Fruit fly (Drosophila melanogaster) whole organism, embryonic: ENCODE data around the gene Noc2.

ENCODE experiments used
- CG15514 ChIP-seq: fragments of 200-800 bp; sonication (Bioruptor generic); optimal IDR thresholded peaks from 3 replicates; lab custom pipeline; 2017; ENCODE audit warnings: missing biosample characterization, missing genetic modification characterization, mild to moderate bottlenecking, moderate library complexity, missing genetic modification reagents
- CG17385 ChIP-seq: fragments of 200-800 bp; sonication (Bioruptor generic); optimal IDR thresholded peaks from 3 replicates; lab custom pipeline; 2018; ENCODE audit warnings: missing biosample characterization, mild to moderate bottlenecking, missing genetic modification characterization
- CG17829 ChIP-seq: fragments of 200-800 bp; optimal IDR thresholded peaks from 2 replicates; lab custom pipeline; 2019; ENCODE audit warnings: missing biosample characterization, mild to moderate bottlenecking, missing genetic modification characterization, moderate library complexity
- CG18599 ChIP-seq: fragments of 200-800 bp; sonication (Bioruptor generic); optimal IDR thresholded peaks from 3 replicates; lab custom pipeline; 2017; ENCODE audit warnings: missing biosample characterization, missing genetic modification characterization, mild to moderate bottlenecking, moderate library complexity, missing genetic modification reagents
- CG30020 ChIP-seq: fragments of 200-800 bp; optimal IDR thresholded peaks from 2 replicates; lab custom pipeline; 2019; ENCODE audit warnings: missing biosample characterization, mild to moderate bottlenecking, missing genetic modification characterization, moderate library complexity
- CG3065 ChIP-seq: fragments of 200-800 bp; sonication (Bioruptor generic); optimal IDR thresholded peaks from 2 replicates; lab custom pipeline; 2016; ENCODE audit warnings: missing biosample characterization, missing genetic modification characterization
- CG32532 ChIP-seq: fragments of 200-800 bp; sonication (Bioruptor generic); IDR thresholded peaks from 2 replicates; pipeline ENCODE4 v1.3.6; 2022; ENCODE audit warnings: missing biosample characterization, missing genetic modification characterization
- CG7271 ChIP-seq: fragments of 200-800 bp; sonication (Bioruptor generic); optimal IDR thresholded peaks from 2 replicates; lab custom pipeline; 2018; ENCODE audit warnings: missing biosample characterization, mild to moderate bottlenecking, missing genetic modification characterization, moderate library complexity
- Dp ChIP-seq: fragments of 200-800 bp; sonication (Bioruptor generic); optimal IDR thresholded peaks from 2 replicates; lab custom pipeline; 2018; ENCODE audit warnings: missing biosample characterization, mild to moderate bottlenecking, missing genetic modification characterization, moderate library complexity
- E2f1 ChIP-seq: fragments of 200-800 bp; sonication (Bioruptor generic); IDR thresholded peaks from 2 replicates; pipeline ENCODE4 v1.3.6; 2022; ENCODE audit warnings: missing biosample characterization, missing genetic modification characterization
- Ets65A ChIP-seq: fragments of 200-800 bp; sonication (Bioruptor generic); peaks from one replicate; lab custom pipeline; 2016; ENCODE audit warnings: missing biosample characterization, missing genetic modification characterization
- Meics ChIP-seq: fragments of 200-800 bp; sonication (Bioruptor generic); optimal IDR thresholded peaks from 2 replicates; lab custom pipeline; 2017; ENCODE audit warnings: missing biosample characterization, mild to moderate bottlenecking, missing genetic modification characterization
- Mrtf ChIP-seq: fragments of 200-800 bp; sonication (Bioruptor generic); IDR thresholded peaks from 3 replicates; pipeline ENCODE4 v1.3.6; 2022; ENCODE audit warnings: missing biosample characterization, missing genetic modification characterization
- Opbp ChIP-seq: fragments of 200-800 bp; sonication (Bioruptor generic); IDR thresholded peaks from 3 replicates; pipeline ENCODE4 v1.3.6; 2022; ENCODE audit warnings: missing biosample characterization, missing genetic modification characterization; ENCODE audit not compliant: partially characterized antibody
- Ptx1 ChIP-seq: fragments of 200-800 bp; sonication (Bioruptor generic); IDR thresholded peaks from 2 replicates; pipeline ENCODE4 v1.3.6; 2022; ENCODE audit warnings: missing biosample characterization, missing genetic modification characterization
- Rfx ChIP-seq: fragments of 200-800 bp; sonication (Bioruptor generic); IDR thresholded peaks from 2 replicates; pipeline ENCODE4 v1.3.6; 2022; ENCODE audit warnings: missing biosample characterization, missing genetic modification characterization
- Sin3A ChIP-seq: fragments of >200 bp; optimal IDR thresholded peaks from 2 replicates; lab custom pipeline; 2018
- Spps ChIP-seq: fragments of 200-800 bp; sonication (Bioruptor generic); optimal IDR thresholded peaks from 2 replicates; lab custom pipeline; 2018; ENCODE audit warnings: missing biosample characterization, mild to moderate bottlenecking, missing genetic modification characterization
- bowl ChIP-seq: fragments of 200-800 bp; sonication (Bioruptor generic); IDR thresholded peaks from 2 replicates; pipeline ENCODE4 v1.3.6; 2022; ENCODE audit warnings: missing biosample characterization, missing genetic modification characterization
- crp ChIP-seq, 2 experiments: fragments of 200-800 bp; sonication (Bioruptor generic); optimal IDR thresholded peaks; 2 replicates in 1 of 2; 3 replicates in 1 of 2; lab custom pipeline; 2017; ENCODE audit warnings: missing biosample characterization in 2 of 2, missing genetic modification characterization in 2 of 2, mild to moderate bottlenecking in 1 of 2, moderate library complexity in 1 of 2
- danr ChIP-seq: fragments of 200-800 bp; sonication (Bioruptor generic); IDR thresholded peaks from 2 replicates; pipeline ENCODE4 v1.3.6; 2022; ENCODE audit warnings: missing biosample characterization, missing genetic modification characterization
- dysf ChIP-seq: fragments of 200-800 bp; sonication (Bioruptor generic); IDR thresholded peaks from 3 replicates; pipeline ENCODE4 v1.3.6; 2022; ENCODE audit warnings: missing biosample characterization, missing genetic modification characterization
- exex ChIP-seq: fragments of 200-800 bp; sonication (Bioruptor generic); optimal IDR thresholded peaks from 4 replicates; lab custom pipeline; 2018; ENCODE audit warnings: missing biosample characterization, mild to moderate bottlenecking, missing genetic modification characterization, moderate library complexity
- knrl ChIP-seq: fragments of 200-800 bp; sonication (Bioruptor generic); IDR thresholded peaks from 3 replicates; pipeline ENCODE4 v1.3.6; 2022; ENCODE audit warnings: missing biosample characterization, missing genetic modification characterization; ENCODE audit not compliant: partially characterized antibody
- lab ChIP-seq: fragments of 200-800 bp; sonication (Bioruptor generic); optimal IDR thresholded peaks from 3 replicates; lab custom pipeline; 2017; ENCODE audit warnings: missing biosample characterization, missing genetic modification characterization, mild to moderate bottlenecking, moderate library complexity, missing genetic modification reagents
- lov ChIP-seq, 2 experiments: fragments of 200-800 bp in 1 of 2; fragments of >200 bp in 1 of 2; sonication (Bioruptor generic) in 1 of 2; IDR thresholded peaks in 1 of 2; optimal IDR thresholded peaks in 1 of 2; 2 replicates in 1 of 2; 3 replicates in 1 of 2; pipeline versions ENCODE4 v1.3.6 to Lab custom; 2017 to 2022; ENCODE audit warnings: missing biosample characterization in 1 of 2, missing genetic modification characterization in 1 of 2
- mirr ChIP-seq: fragments of 200-800 bp; sonication (Bioruptor generic); optimal IDR thresholded peaks from 3 replicates; lab custom pipeline; 2018; ENCODE audit warnings: missing biosample characterization, mild to moderate bottlenecking, missing genetic modification characterization
- nerfin-2 ChIP-seq: fragments of 200-800 bp; sonication (Bioruptor generic); IDR thresholded peaks from 2 replicates; pipeline ENCODE4 v1.3.6; 2022; ENCODE audit warnings: missing biosample characterization, missing genetic modification characterization; ENCODE audit not compliant: partially characterized antibody
- onecut ChIP-seq: fragments of 200-800 bp; sonication (Bioruptor generic); IDR thresholded peaks from 2 replicates; pipeline ENCODE4 v1.3.6; 2022; ENCODE audit warnings: missing biosample characterization, missing genetic modification characterization
- phol ChIP-seq: fragments of 200-800 bp; sonication (Bioruptor generic); optimal IDR thresholded peaks from 3 replicates; lab custom pipeline; 2018; ENCODE audit warnings: missing biosample characterization, mild to moderate bottlenecking, missing genetic modification characterization, moderate library complexity
- row ChIP-seq: fragments of 200-800 bp; sonication (Bioruptor generic); IDR thresholded peaks from 3 replicates; pipeline ENCODE4 v1.3.6; 2022; ENCODE audit warnings: missing biosample characterization, missing genetic modification characterization
- sens ChIP-seq: fragments of 200-800 bp; sonication (Bioruptor generic); peaks from one replicate; lab custom pipeline; 2016; ENCODE audit warnings: missing biosample characterization, missing genetic modification characterization
- toy ChIP-seq: fragments of 200-800 bp; sonication (Bioruptor generic); IDR thresholded peaks from 2 replicates; pipeline ENCODE4 v1.3.6; 2022; ENCODE audit warnings: missing biosample characterization, missing genetic modification characterization
- unpg ChIP-seq: fragments of 200-800 bp; sonication (Bioruptor generic); optimal IDR thresholded peaks from 3 replicates; lab custom pipeline; 2018; ENCODE audit warnings: missing biosample characterization, mild to moderate bottlenecking, missing genetic modification characterization, moderate library complexity
- zen ChIP-seq: fragments of 200-800 bp; sonication (Bioruptor generic); optimal IDR thresholded peaks from 3 replicates; lab custom pipeline; 2018; ENCODE audit warnings: missing biosample characterization, mild to moderate bottlenecking, missing genetic modification characterization, moderate library complexity

The Noc2 gene

DNA sequence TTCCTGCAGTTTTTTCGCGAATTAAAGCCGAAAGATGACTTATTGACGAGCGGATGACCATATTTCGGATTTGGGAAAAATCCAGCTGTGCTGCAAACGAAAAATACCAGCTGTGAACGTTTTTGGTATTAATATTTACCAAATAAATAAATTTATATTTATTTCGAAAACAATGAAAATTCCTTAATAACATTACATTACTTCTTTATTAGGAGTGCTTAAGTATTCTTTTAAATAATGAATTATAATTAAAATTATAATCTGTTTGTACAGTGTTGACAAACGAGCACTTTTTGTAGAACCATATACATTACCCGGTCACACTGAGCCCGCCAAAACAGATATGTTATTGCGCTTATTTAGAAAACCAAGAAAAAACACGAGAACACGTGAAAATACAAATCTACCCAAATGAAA, 16.2 kb downstream of the Noc2 start, which contains the start of the genes bur and Mcm10 (continued):
- TF ChIP-seq Dp (GFP tag; lab: Kevin White, UChicago) (peak; percentile 87), lab (GFP tag; lab: Kevin White, UChicago) (no peak), CG7271 (peak; percentile 16), knrl (GFP tag; lab: Robert Waterston, UW) (0 out of 3 replicates have a peak, but pooled peaks have one; percentile 15), toy (GFP tag; lab: Robert Waterston, UW) (no peak), phol (tag; lab: Kevin White, UChicago) (peak; percentile 45), Opbp (GFP tag; lab: Robert Waterston, UW) (0 out of 3 replicates have a peak, but pooled peaks have one; percentile 7), CG30020 (tag; lab: Kevin White, UChicago) (peak; percentile 62), zen (tag; lab: Kevin White, UChicago) (peak; percentile 53), CG17829 (tag; lab: Kevin White, UChicago) (peak; percentile 46), E2f1 (GFP tag; lab: Robert Waterston, UW) (peak; percentile 41; the same call in 1 of the 2 replicates), crp (GFP tag; optimal IDR thresholded peaks at IDR 0.05; lab: Kevin White, UChicago) (peak in 1 of 2 experiments; percentile 28), CG15514 (peak; percentile 82), Sin3A (lab: Kevin White, UChicago) (peak; percentile 18)
- TF ChIP-seq, all 482 proteins: peak for 40

DNA sequence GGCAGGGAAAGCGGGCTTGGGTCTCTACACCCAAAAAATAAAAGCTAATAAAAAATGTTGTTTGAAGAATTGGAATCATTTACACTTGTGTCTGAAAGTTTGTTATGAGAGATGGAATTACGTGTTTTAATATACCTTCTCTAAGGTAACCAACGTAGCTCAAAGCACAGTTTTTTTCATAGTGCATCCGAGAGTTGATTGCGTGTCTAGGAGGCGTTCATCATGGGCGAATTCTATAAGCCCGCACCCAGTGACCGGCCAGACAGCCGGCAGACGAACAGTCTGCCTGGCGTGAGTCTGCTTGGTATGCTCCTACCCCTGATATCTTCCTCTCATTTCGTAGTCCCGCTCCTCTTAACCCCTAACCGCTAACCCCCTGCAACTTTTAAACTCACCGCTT, 24.3 kb downstream of the Noc2 start:
- TF ChIP-seq Ptx1 (GFP tag; lab: Robert Waterston, UW) (peak; percentile 31; the same call in 1 of the 2 replicates), dysf (GFP tag; lab: Robert Waterston, UW) (peak; percentile 25; the same call in 1 of the 3 replicates), Ets65A (GFP tag; lab: Kevin White, UChicago) (peak; percentile 81), row (GFP tag; lab: Robert Waterston, UW) (peak; percentile 27; the same call in 1 of the 3 replicates), CG18599 (peak; percentile 1), bowl (GFP tag; lab: Robert Waterston, UW) (no peak), CG3065 (no peak), CG32532 (GFP tag; lab: Robert Waterston, UW) (0 out of 2 replicates have a peak, but pooled peaks have one; percentile 14), nerfin-2 (GFP tag; lab: Robert Waterston, UW) (no peak), danr (0 out of 2 replicates have a peak, but pooled peaks have one; percentile 11), Spps (no peak), Rfx (GFP tag; lab: Robert Waterston, UW) (0 out of 2 replicates have a peak, but pooled peaks have one; percentile 24), Meics (GFP tag; lab: Kevin White, UChicago) (no peak), Mrtf (GFP tag; lab: Robert Waterston, UW) (no peak)

DNA sequence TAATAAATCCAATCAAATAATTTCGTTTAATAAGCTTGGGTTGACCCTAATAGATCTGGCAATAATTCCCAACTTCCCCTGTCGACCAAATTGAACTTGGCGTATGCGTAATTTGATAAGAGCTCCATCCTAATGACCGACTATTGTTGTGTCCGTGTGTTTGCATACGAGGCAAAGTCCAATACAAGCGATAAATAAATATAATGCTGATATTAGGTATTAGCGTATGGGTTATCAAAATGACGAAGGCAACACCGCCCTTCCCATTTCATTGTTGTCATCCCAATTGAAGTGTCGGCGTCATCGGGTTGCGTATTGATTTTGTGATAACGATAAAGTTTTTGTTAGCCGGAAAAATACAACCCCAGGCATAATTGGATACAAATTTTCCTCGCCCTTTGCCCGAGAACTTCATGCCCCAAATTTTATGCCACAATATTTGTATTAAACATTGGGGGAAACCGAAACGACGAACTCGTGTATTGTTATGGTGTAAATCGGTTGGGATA, 25.9 kb downstream of the Noc2 start:
- TF ChIP-seq mirr (peak; percentile 91), onecut (GFP tag; lab: Robert Waterston, UW) (peak; percentile 59), lab (GFP tag; lab: Kevin White, UChicago) (peak; percentile 16), exex (peak; percentile 76), lov (optimal IDR thresholded peaks at IDR 0.05; lab: Kevin White, UChicago) (no peak), lov (GFP tag; IDR thresholded peaks at IDR 0.05; lab: Robert Waterston, UW) (0 out of 3 replicates have a peak, but pooled peaks have one; percentile 15), CG17385 (GFP tag; lab: Kevin White, UChicago) (no peak), unpg (no peak), sens (GFP tag; lab: Kevin White, UChicago) (peak; percentile 58), CG15514 (no peak)
